Worm (Caenorhabditis elegans) whole organism, midembryonic: ENCODE results near the gene C02B8.1.

Experiments used
- T22C8.4 ChIP-seq: fragments of 200-800 bp; sonication (Bioruptor generic); IDR thresholded peaks from 2 replicates; pipeline ENCODE4 v1.3.6; 2022; ENCODE audit warnings: missing genetic modification characterization, missing compliant biosample characterization
- cog-1 ChIP-seq: sonication (generic microtip); optimal IDR thresholded peaks from 2 replicates; lab custom pipeline; 2016; ENCODE audit warnings: missing genetic modification characterization, missing compliant biosample characterization
- flt-1 ChIP-seq: fragments of 200-800 bp; sonication (Bioruptor generic); IDR thresholded peaks from 2 replicates; pipeline ENCODE4 v1.3.6; 2022; ENCODE audit warnings: missing genetic modification characterization, missing compliant biosample characterization
- klf-2 ChIP-seq: fragments of 200-800 bp; sonication (Bioruptor generic); conservative IDR thresholded peaks from 2 replicates; pipeline ENCODE4 v1.3.6; 2022; ENCODE audit warnings: missing genetic modification reagents, missing genetic modification characterization, missing compliant biosample characterization
- med-1 ChIP-seq: sonication (generic microtip); optimal IDR thresholded peaks from 2 replicates; lab custom pipeline; 2017; ENCODE audit warnings: missing genetic modification characterization, mild to moderate bottlenecking, missing compliant biosample characterization, antibody characterized with exemption, missing genetic modification reagents; ENCODE audit not compliant: insufficient read depth
- ref-1 ChIP-seq: fragments of 200-800 bp; sonication (Bioruptor generic); conservative IDR thresholded peaks from 2 replicates; pipeline ENCODE4 v1.3.6; 2022; ENCODE audit warnings: missing genetic modification reagents, missing genetic modification characterization, missing compliant biosample characterization
- tab-1 ChIP-seq: fragments of 200-800 bp; sonication (Bioruptor generic); IDR thresholded peaks from 2 replicates; pipeline ENCODE4 v1.3.6; 2022; ENCODE audit warnings: missing genetic modification characterization, missing compliant biosample characterization
- ztf-23 ChIP-seq: fragments of 200-800 bp; sonication (Bioruptor generic); IDR thresholded peaks from 2 replicates; pipeline ENCODE4 v1.3.6; 2022; ENCODE audit warnings: missing genetic modification reagents, missing genetic modification characterization, missing compliant biosample characterization
- ztf-29 ChIP-seq: fragments of 200-800 bp; sonication (Bioruptor generic); IDR thresholded peaks from 2 replicates; pipeline ENCODE4 v1.3.6; 2022; ENCODE audit warnings: missing genetic modification reagents, missing genetic modification characterization, missing compliant biosample characterization

C02B8.1 gene

DNA sequence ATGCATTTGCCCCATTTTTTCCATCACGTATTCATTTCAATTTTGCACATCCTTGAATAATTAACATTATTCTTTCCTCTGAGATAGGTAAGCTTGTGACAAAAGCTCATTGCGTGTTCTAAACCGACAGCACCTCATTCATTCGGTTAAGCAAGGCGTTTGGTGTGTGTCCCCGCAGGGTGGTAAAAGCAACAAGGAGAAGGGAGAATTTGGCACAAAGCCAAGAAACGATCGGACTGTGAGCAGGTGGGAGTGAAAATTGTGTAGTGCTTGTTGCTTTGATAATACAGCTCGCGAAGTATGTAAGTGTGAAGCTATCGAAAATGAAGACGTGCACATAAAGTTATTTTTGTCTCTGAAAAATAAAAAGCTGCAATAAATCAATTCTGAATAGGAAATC lies 9.6 kb downstream of the C02B8.1 start:
- TF ChIP-seq ztf-29 (GFP tag; lab: Robert Waterston, UW) (peak; percentile 93), flt-1 (peak; percentile 85), T22C8.4 (GFP tag; lab: Robert Waterston, UW) (no peak)

DNA sequence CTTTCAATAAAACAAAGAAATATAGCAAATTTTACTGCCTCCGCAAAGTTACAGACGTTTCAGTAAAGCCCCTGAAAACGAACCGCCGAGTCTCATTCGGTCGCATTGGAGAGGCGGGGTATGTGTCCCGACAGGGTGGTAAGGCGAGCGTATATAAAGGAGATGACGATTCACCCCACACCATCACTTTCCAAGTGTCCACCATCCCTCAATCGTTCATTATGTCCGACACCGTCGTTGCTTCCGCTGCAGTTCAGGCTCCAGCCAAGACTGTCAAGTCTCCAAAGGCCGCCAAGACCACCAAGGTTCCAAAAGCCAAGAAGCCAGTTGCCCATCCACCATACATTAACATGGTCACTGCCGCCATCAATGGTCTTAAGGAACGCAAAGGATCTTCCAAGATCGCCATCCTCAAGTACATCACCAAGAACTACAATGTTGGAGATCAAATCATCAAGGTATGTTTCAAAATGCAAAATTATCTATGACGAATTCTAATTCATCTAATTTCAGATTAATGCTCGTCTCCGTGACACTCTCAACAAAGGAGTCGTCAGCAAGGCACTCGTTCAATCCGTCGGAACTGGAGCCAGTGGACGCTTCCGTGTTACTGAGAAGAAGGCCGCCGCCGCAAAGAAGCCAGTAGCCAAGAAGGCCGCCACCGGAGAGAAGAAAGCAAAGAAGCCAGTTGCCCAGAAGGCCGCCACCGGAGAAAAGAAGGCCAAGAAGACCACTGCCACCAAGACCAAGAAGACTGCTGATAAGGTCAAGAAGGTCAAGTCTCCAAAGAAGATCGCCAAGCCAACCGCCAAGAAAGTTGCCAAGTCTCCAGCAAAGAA lies 11.7 kb downstream of the C02B8.1 start, which contains the start of gene hil-3:
Gene hil-3 (plus strand): TSS at position 195 of the 839 bp plus-strand sequence.
- 0 out of 2 replicates have a peak, but pooled peaks have one; percentile 36 for TF ChIP-seq klf-2 (GFP tag; lab: Robert Waterston, UW)
- 0 out of 2 replicates have a peak, but pooled peaks have one; percentile 33 for TF ChIP-seq ztf-23
- peak; percentile 15 for TF ChIP-seq cog-1 (tag; lab: Kevin White, UChicago)
- no peak for TF ChIP-seq flt-1

DNA sequence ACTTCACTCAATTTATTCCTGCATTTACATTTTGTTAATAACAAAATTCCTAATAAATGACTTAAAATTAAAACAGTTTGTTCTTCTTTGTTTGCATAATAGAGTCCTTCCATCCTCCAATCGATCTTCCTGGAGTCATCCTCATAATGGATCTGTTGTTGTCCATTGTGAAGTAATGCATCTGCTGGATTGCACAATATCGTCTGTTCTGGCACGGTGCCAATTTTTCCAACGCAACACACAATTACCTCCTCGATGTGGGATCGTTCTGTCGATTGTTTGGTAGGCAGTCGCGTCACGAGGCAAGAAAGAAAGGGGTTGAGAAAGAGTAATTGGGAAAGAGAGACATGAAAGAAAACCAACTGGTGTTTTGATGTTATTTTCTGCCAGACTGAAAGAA lies 12.5 kb downstream of the C02B8.1 start:
- TF ChIP-seq ref-1 (no peak), klf-2 (GFP tag; lab: Robert Waterston, UW) (no peak), ztf-29 (GFP tag; lab: Robert Waterston, UW) (no peak), cog-1 (tag; lab: Kevin White, UChicago) (no peak), flt-1 (0 out of 2 replicates have a peak, but pooled peaks have one; percentile 22), tab-1 (GFP tag; lab: Robert Waterston, UW) (no peak), med-1 (GFP tag; lab: Kevin White, UChicago) (no peak), T22C8.4 (GFP tag; lab: Robert Waterston, UW) (no peak)

DNA sequence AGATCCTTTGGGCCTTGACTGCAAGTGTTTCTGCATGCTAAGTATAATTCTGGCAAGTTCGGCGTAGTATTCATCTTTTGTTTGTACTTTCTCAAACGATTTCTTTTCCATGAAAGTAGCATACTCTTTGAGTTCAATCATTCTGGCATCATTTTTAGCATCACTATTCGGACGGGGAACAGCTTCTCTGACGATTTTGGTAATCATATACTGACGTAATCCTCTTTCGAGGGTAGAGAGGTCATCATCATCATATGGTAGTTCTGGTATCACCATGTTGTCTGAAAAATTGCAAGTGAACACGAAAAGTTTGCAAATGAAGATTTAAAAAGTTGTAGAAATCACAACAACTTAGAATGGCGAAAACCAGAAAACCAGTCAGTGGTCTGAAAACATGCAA lies 15.3 kb downstream of the C02B8.1 start, which contains the start of gene F22F1.3:
Gene F22F1.3 (minus strand): TSS at position 281 of the 400 bp plus-strand sequence.
- TF ChIP-seq ztf-23 (no peak), klf-2 (GFP tag; lab: Robert Waterston, UW) (no peak), flt-1 (no peak), cog-1 (tag; lab: Kevin White, UChicago) (no peak), T22C8.4 (GFP tag; lab: Robert Waterston, UW) (no peak), ref-1 (no peak), med-1 (GFP tag; lab: Kevin White, UChicago) (no peak), tab-1 (GFP tag; lab: Robert Waterston, UW) (no peak), ztf-29 (GFP tag; lab: Robert Waterston, UW) (no peak)

DNA sequence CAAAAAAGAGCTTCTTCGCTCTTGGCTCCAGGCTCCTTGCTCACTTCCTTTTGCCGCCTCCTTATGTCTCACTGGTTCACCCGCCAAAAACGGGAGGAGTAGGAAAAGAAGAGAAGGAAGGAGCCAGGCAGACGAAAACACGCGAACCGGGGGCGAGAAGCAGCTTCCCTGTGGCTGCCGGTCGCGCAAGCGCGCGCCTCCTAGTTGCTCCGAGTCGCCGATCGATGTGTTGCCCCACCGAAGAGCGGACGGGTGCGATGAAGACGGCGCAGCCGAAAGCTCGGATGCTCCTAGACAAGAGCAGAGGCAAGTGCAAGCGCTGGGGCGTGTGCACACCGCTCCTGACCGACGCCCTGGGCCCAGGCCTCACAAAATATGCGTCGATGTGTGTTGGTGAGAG lies 16.1 kb downstream of the C02B8.1 start:
- no peak for TF ChIP-seq ref-1
- 0 out of 2 replicates have a peak, but pooled peaks have one; percentile 8 for TF ChIP-seq ztf-23
- 0 out of 2 replicates have a peak, but pooled peaks have one; percentile 26 for TF ChIP-seq T22C8.4 (GFP tag; lab: Robert Waterston, UW)
- TF ChIP-seq klf-2 (GFP tag; lab: Robert Waterston, UW), result no peak
- no peak for TF ChIP-seq tab-1 (GFP tag; lab: Robert Waterston, UW)
- no peak for TF ChIP-seq cog-1 (tag; lab: Kevin White, UChicago)
- no peak for TF ChIP-seq ztf-29 (GFP tag; lab: Robert Waterston, UW)
- peak; percentile 26; the same call in 1 of the 2 replicates for TF ChIP-seq flt-1
- TF ChIP-seq med-1 (GFP tag; lab: Kevin White, UChicago), result no peak

DNA sequence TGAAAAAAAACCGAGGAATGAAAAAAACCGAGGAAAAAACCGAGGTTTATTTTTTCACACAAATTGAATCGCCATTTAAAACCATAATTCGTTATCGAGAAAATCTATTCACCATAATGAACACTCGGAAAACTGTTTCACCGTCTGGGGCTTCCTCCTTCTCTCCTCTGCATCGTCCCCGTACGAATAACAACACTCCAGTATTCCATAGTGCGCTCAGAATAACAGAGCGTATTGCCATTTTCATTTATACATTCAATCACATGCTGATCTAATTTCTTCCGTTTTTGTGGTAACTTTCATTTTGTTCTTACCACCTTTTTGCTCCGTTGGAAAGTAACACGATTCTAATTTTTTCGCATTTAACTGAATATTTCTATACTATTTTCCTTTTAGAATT lies 22.0 kb downstream of the C02B8.1 start, which contains the start of gene C17H11.2:
Gene C17H11.2 (plus strand): TSS at position 397 of the 400 bp plus-strand sequence.
- TF ChIP-seq flt-1, result no peak
- no peak for TF ChIP-seq ztf-29 (GFP tag; lab: Robert Waterston, UW)
- no peak for TF ChIP-seq klf-2 (GFP tag; lab: Robert Waterston, UW)
- TF ChIP-seq cog-1 (tag; lab: Kevin White, UChicago), result no peak
- no peak for TF ChIP-seq ref-1
- no peak for TF ChIP-seq T22C8.4 (GFP tag; lab: Robert Waterston, UW)
- TF ChIP-seq med-1 (GFP tag; lab: Kevin White, UChicago), result no peak
- no peak for TF ChIP-seq ztf-23
- TF ChIP-seq tab-1 (GFP tag; lab: Robert Waterston, UW), result no peak

DNA sequence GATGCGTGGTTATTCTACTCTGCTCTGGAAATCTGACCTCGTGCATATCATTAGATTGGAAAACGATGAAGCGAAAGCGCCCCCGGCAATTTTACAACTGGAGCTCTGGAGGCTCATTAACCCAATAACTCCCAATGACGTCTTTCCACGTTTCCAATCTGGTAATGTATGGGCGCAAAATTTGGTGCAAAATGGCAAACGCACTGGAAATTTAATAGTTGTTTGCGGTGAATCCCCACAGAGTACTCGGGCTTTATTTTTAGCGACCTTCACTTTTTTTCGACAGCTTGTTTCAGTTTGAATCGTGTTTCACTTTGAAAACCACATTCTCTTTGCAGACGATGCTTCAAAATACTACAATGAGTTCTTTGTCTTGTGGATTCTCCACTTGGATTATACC lies 26.1 kb downstream of the C02B8.1 start, which contains the start of gene C17H11.1:
Gene C17H11.1 (plus strand): TSS at position 301 of the 400 bp plus-strand sequence.
- no peak for TF ChIP-seq flt-1
- TF ChIP-seq tab-1 (GFP tag; lab: Robert Waterston, UW), result no peak
- no peak for TF ChIP-seq ref-1
- no peak for TF ChIP-seq cog-1 (tag; lab: Kevin White, UChicago)
- no peak for TF ChIP-seq ztf-23
- TF ChIP-seq ztf-29 (GFP tag; lab: Robert Waterston, UW), result no peak
- TF ChIP-seq med-1 (GFP tag; lab: Kevin White, UChicago), result no peak
- no peak for TF ChIP-seq T22C8.4 (GFP tag; lab: Robert Waterston, UW)

DNA sequence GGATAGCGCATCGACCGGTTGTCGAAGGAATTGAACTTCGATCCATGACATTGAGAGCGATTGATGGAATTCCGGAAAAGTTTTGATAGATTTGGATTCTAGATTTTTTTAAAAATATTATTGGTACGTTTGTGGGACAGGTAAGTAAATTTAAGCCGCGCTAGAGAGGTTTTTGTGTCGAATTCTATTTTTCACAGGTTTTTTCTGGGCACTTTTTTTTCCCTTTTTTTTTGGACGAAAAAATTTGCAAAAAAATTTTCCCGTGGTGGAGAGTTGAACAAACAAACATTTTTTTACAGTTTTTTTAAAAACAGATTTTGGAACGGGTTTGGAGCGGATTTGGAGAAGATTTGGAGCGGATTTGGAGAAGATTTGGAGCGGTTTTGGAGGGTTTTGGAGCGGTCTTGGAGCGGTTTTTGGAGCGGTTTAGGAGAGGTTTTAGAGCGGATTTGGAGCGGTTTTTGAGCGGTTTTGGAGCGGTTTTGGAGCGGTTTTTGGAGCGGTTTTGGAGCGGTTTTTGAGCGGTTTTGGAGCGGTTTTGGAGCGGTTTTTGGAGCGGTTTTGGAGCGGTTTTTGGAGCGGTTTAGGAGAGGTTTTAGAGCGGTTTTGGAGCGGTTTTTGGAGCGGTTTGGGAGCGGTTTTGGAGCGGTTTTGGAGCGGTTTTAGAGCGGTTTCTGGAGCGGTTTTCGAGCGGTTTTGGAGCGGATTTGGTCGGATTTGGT lies 34.3 kb downstream of the C02B8.1 start, which contains the start of gene C17H11.4:
Gene C17H11.4 (minus strand): TSS at position 51 of the 722 bp plus-strand sequence.
- peak; percentile 79 for TF ChIP-seq ztf-23
- peak; percentile 75; the same call in 1 of the 2 replicates for TF ChIP-seq tab-1 (GFP tag; lab: Robert Waterston, UW)
- peak; percentile 34; the same call in 1 of the 2 replicates for TF ChIP-seq ref-1
- TF ChIP-seq flt-1, result peak; percentile 86
- peak; percentile 67; the same call in 1 of the 2 replicates for TF ChIP-seq klf-2 (GFP tag; lab: Robert Waterston, UW)
- TF ChIP-seq T22C8.4 (GFP tag; lab: Robert Waterston, UW), result 0 out of 2 replicates have a peak, but pooled peaks have one; percentile 10

DNA sequence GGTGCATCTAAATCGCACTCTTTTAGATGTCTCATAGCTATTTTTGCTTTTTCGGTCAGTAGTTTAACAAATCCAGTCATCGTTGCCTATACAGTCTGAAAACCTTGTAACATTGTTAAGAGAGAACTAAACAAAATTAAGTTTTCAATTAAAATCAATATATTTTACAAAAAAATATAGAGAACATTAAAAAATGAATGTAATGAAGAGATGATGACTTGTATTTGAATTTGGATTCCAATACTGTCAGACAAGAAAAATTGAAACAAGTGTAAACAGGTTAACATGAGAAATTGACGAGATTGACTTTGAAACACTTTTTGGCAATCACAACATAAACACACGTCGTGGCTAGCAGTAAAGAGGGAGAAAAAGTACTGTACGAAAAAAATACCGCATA lies 37.5 kb downstream of the C02B8.1 start, which contains the start of gene C17H11.5:
Gene C17H11.5 (minus strand): TSS at position 101 of the 400 bp plus-strand sequence.
- TF ChIP-seq med-1 (GFP tag; lab: Kevin White, UChicago), result no peak
- TF ChIP-seq ztf-29 (GFP tag; lab: Robert Waterston, UW), result no peak
- no peak for TF ChIP-seq ztf-23
- no peak for TF ChIP-seq tab-1 (GFP tag; lab: Robert Waterston, UW)
- TF ChIP-seq klf-2 (GFP tag; lab: Robert Waterston, UW), result no peak
